Worm (Caenorhabditis elegans) whole organism, L3 larva: ENCODE measurements around the gene C01G10.9.

Experiments
- ZK546.5 ChIP-seq: sonication (generic microtip); optimal IDR thresholded peaks from 2 replicates; lab custom pipeline; 2017; ENCODE audit warnings: missing biosample characterization, missing genetic modification characterization
- aly-2 ChIP-seq: fragments of 150-350 bp; optimal IDR thresholded peaks from 2 replicates; lab custom pipeline; 2014; ENCODE audit warnings: missing biosample characterization, missing genetic modification characterization
- ceh-28 ChIP-seq: fragments of 150-350 bp; optimal IDR thresholded peaks from 2 replicates; lab custom pipeline; 2014; ENCODE audit warnings: missing biosample characterization, missing genetic modification reagents, missing genetic modification characterization
- ceh-82 ChIP-seq: fragments of 150-350 bp; optimal IDR thresholded peaks from 2 replicates; lab custom pipeline; 2014; ENCODE audit warnings: missing biosample characterization, missing genetic modification characterization
- daf-12 ChIP-seq: fragments of 150-350 bp; optimal IDR thresholded peaks from 2 replicates; lab custom pipeline; 2014; ENCODE audit warnings: missing biosample characterization, missing genetic modification reagents, missing genetic modification characterization
- egl-27 ChIP-seq: sonication (generic microtip); optimal IDR thresholded peaks from 4 replicates; lab custom pipeline; 2017; ENCODE audit warnings: missing biosample characterization, missing genetic modification reagents, missing genetic modification characterization
- elt-3 ChIP-seq, 3 experiments: fragments of 150-350 bp in 1 of 3; sonication (generic microtip) in 2 of 3; optimal IDR thresholded peaks; 2 replicates in 2 of 3; 4 replicates in 1 of 3; lab custom pipeline; 2014 to 2017; ENCODE audit warnings: missing biosample characterization in 3 of 3, missing genetic modification characterization in 3 of 3
- eor-1 ChIP-seq, 2 experiments: fragments of 150-350 bp; optimal IDR thresholded peaks; 2 replicates each; lab custom pipeline; 2014 to 2018; ENCODE audit warnings: missing biosample characterization in 2 of 2, missing genetic modification characterization in 2 of 2
- fkh-2 ChIP-seq: fragments of 150-350 bp; optimal IDR thresholded peaks from 2 replicates; lab custom pipeline; 2014; ENCODE audit warnings: missing biosample characterization, missing genetic modification reagents, missing genetic modification characterization
- nhr-28 ChIP-seq: fragments of 150-350 bp; optimal IDR thresholded peaks from 2 replicates; lab custom pipeline; 2014; ENCODE audit warnings: missing biosample characterization, missing genetic modification characterization
- nhr-77 ChIP-seq: fragments of 150-350 bp; optimal IDR thresholded peaks from 2 replicates; lab custom pipeline; 2014; ENCODE audit warnings: missing biosample characterization, missing genetic modification characterization
- pha-4 ChIP-seq: fragments of 150-350 bp; optimal IDR thresholded peaks from 2 replicates; lab custom pipeline; 2014; ENCODE audit warnings: missing biosample characterization, missing genetic modification reagents, missing genetic modification characterization
- pqm-1 ChIP-seq: fragments of 150-350 bp; optimal IDR thresholded peaks from 2 replicates; lab custom pipeline; 2017; ENCODE audit warnings: missing biosample characterization, missing genetic modification characterization, inconsistent platforms

DNA sequence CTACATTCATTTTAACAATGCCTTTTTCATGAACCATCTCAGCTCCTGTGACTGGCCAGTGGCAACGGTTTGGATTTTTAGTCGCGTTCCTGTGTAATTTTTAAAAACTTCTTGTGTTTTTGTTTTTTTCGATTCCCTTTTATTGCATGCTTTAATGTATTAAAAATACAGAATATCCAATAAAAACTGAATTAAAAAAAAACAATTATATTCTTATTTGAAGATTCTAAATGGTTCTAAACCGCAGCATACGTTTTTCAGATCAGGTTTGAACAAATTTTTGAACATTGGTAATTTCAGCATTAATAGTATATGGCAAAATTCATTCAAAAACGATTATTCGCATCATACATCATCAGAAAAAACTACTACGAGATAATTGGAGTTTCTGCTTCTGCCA lies 14.0 kb upstream of the C01G10.9 start, which contains the start of gene dnj-3:
- TF ChIP-seq pha-4 (tag; lab: Kevin White, UChicago) (no peak), aly-2 (tag; lab: Kevin White, UChicago) (no peak), daf-12 (no peak), eor-1 (tag; optimal IDR thresholded peaks at IDR 0.05; lab: Kevin White, UChicago) (no peak), elt-3 (tag; optimal IDR thresholded peaks at IDR 0.05; lab: Kevin White, UChicago) (no peak), nhr-77 (tag; lab: Kevin White, UChicago) (no peak), pqm-1 (tag; lab: Kevin White, UChicago) (no peak), ceh-28 (tag; lab: Kevin White, UChicago) (no peak), ZK546.5 (tag; lab: Kevin White, UChicago) (no peak), fkh-2 (tag; lab: Kevin White, UChicago) (no peak), ceh-82 (tag; lab: Kevin White, UChicago) (no peak), nhr-28 (tag; lab: Kevin White, UChicago) (no peak), egl-27 (tag; lab: Kevin White, UChicago) (no peak)
